Worm (Caenorhabditis elegans) whole organism, young adult: Measurements from ENCODE around the gene F18G5.6.
A peak's percentile ranks its signal among the peaks of the same experiment; 100 is the strongest.

Experiments used
- B0019.2 ChIP-seq: fragments of 200-800 bp; sonication (Bioruptor generic); conservative IDR thresholded peaks from 2 replicates; pipeline ENCODE4 v1.3.6; 2022; ENCODE audit warnings: missing genetic modification reagents, missing genetic modification characterization, missing compliant biosample characterization
- B0035.1 ChIP-seq: sonication (generic microtip); optimal IDR thresholded peaks from 2 replicates; lab custom pipeline; 2016; ENCODE audit warnings: missing genetic modification characterization, mild to moderate bottlenecking, missing compliant biosample characterization, missing genotype, missing genetic modification reagents
- C06A6.2 ChIP-seq: fragments of 200-800 bp; sonication (Bioruptor generic); conservative IDR thresholded peaks from 2 replicates; pipeline ENCODE4 v1.3.6; 2022; ENCODE audit warnings: missing genetic modification characterization, missing compliant biosample characterization
- F22D6.2 ChIP-seq: sonication (generic microtip); optimal IDR thresholded peaks from 2 replicates; lab custom pipeline; 2016; ENCODE audit warnings: mild to moderate bottlenecking, missing genetic modification characterization, missing compliant biosample characterization
- F37B4.10 ChIP-seq: fragments of 200-800 bp; sonication (Bioruptor generic); IDR thresholded peaks from 2 replicates; pipeline ENCODE4 v1.3.6; 2022; ENCODE audit warnings: missing genetic modification characterization, missing compliant biosample characterization
- F39B2.1 ChIP-seq: fragments of 200-800 bp; sonication (Bioruptor generic); IDR thresholded peaks from 2 replicates; pipeline ENCODE4 v1.3.6; 2022; ENCODE audit warnings: missing genetic modification reagents, missing genetic modification characterization, missing compliant biosample characterization
- F52B5.7 ChIP-seq: sonication (generic microtip); optimal IDR thresholded peaks from 2 replicates; lab custom pipeline; 2016; ENCODE audit warnings: mild to moderate bottlenecking, missing genetic modification characterization, missing compliant biosample characterization
- K11D2.4 ChIP-seq: fragments of 200-800 bp; sonication (Bioruptor generic); IDR thresholded peaks from 2 replicates; pipeline ENCODE4 v1.3.6; 2022; ENCODE audit warnings: missing genetic modification reagents, missing genetic modification characterization, missing compliant biosample characterization
- Y79H2A.3 ChIP-seq: fragments of 200-800 bp; sonication (Bioruptor generic); conservative IDR thresholded peaks from 2 replicates; pipeline ENCODE4 v1.3.6; 2022; ENCODE audit warnings: missing genetic modification reagents, missing genetic modification characterization, missing compliant biosample characterization
- akir-1 ChIP-seq: fragments of 200-800 bp; sonication (Bioruptor generic); optimal IDR thresholded peaks from 2 replicates; lab custom pipeline; 2018; ENCODE audit warnings: mild to moderate bottlenecking, missing genetic modification characterization, moderate library complexity, missing compliant biosample characterization
- aptf-2 ChIP-seq: fragments of 200-800 bp; sonication (Bioruptor generic); conservative IDR thresholded peaks from 2 replicates; pipeline ENCODE4 v1.3.6; 2022; ENCODE audit warnings: missing genetic modification reagents, missing genetic modification characterization, missing compliant biosample characterization
- atf-7 ChIP-seq: sonication (generic microtip); optimal IDR thresholded peaks from 2 replicates; lab custom pipeline; 2017; ENCODE audit warnings: mild to moderate bottlenecking, missing genetic modification characterization, missing compliant biosample characterization
- attf-6 ChIP-seq: fragments of 200-800 bp; sonication (Bioruptor generic); IDR thresholded peaks from 2 replicates; pipeline ENCODE4 v1.3.6; 2022; ENCODE audit warnings: missing genetic modification reagents, missing genetic modification characterization, missing compliant biosample characterization
- bed-2 ChIP-seq: fragments of 200-800 bp; sonication (Bioruptor generic); IDR thresholded peaks from 2 replicates; pipeline ENCODE4 v1.3.6; 2022; ENCODE audit warnings: missing genetic modification reagents, missing genetic modification characterization, missing compliant biosample characterization
- ccch-3 ChIP-seq: fragments of 200-800 bp; sonication (Bioruptor generic); optimal IDR thresholded peaks from 2 replicates; lab custom pipeline; 2018; ENCODE audit warnings: mild to moderate bottlenecking, missing genetic modification characterization, missing compliant biosample characterization
- cebp-1 ChIP-seq, 2 experiments: fragments of 200-800 bp in 1 of 2; sonication (Bioruptor generic) in 1 of 2; sonication (generic microtip) in 1 of 2; IDR thresholded peaks in 1 of 2; optimal IDR thresholded peaks in 1 of 2; 2 replicates each; pipeline versions ENCODE4 v1.3.6 to Lab custom; 2017 to 2022; ENCODE audit warnings: missing compliant biosample characterization in 2 of 2, missing genetic modification characterization in 2 of 2, mild to moderate bottlenecking in 1 of 2, missing genetic modification reagents in 1 of 2, moderate library complexity in 1 of 2
- cebp-2 ChIP-seq: fragments of 200-800 bp; sonication (Bioruptor generic); IDR thresholded peaks from 2 replicates; pipeline ENCODE4 v1.3.6; 2022; ENCODE audit warnings: missing genetic modification characterization, missing compliant biosample characterization
- ceh-58 ChIP-seq: fragments of 200-800 bp; sonication (Bioruptor generic); IDR thresholded peaks from 2 replicates; pipeline ENCODE4 v1.3.6; 2022; ENCODE audit warnings: missing genetic modification characterization, missing compliant biosample characterization
- ceh-91 ChIP-seq: fragments of 200-800 bp; sonication (Bioruptor generic); IDR thresholded peaks from 2 replicates; pipeline ENCODE4 v1.3.6; 2022; ENCODE audit warnings: missing genetic modification reagents, missing genetic modification characterization, missing compliant biosample characterization
- egl-18 ChIP-seq: fragments of 200-800 bp; sonication (Bioruptor generic); IDR thresholded peaks from 2 replicates; pipeline ENCODE4 v1.3.6; 2022; ENCODE audit warnings: missing genetic modification reagents, missing genetic modification characterization, missing compliant biosample characterization
- egl-44 ChIP-seq: fragments of 200-800 bp; sonication (Bioruptor generic); IDR thresholded peaks from 2 replicates; pipeline ENCODE4 v1.3.6; 2022; ENCODE audit warnings: missing genetic modification reagents, missing genetic modification characterization, missing compliant biosample characterization
- egrh-3 ChIP-seq: fragments of 200-800 bp; sonication (Bioruptor generic); IDR thresholded peaks from 2 replicates; pipeline ENCODE4 v1.3.6; 2022; ENCODE audit warnings: missing genetic modification reagents, missing genetic modification characterization, missing compliant biosample characterization
- gei-17 ChIP-seq: fragments of 200-800 bp; sonication (Bioruptor generic); optimal IDR thresholded peaks from 2 replicates; lab custom pipeline; 2018; ENCODE audit warnings: mild to moderate bottlenecking, missing genetic modification characterization, missing compliant biosample characterization
- hlh-26 ChIP-seq: fragments of 200-800 bp; sonication (Bioruptor generic); conservative IDR thresholded peaks from 2 replicates; pipeline ENCODE4 v1.3.6; 2022; ENCODE audit warnings: missing genetic modification reagents, missing genetic modification characterization, missing compliant biosample characterization
- hsf-1 ChIP-seq: fragments of 200-800 bp; sonication (Bioruptor generic); IDR thresholded peaks from 2 replicates; pipeline ENCODE4 v1.3.6; 2022; ENCODE audit warnings: missing genetic modification reagents, missing genetic modification characterization, missing compliant biosample characterization
- let-526 ChIP-seq: fragments of 200-800 bp; sonication (Bioruptor generic); IDR thresholded peaks from 2 replicates; pipeline ENCODE4 v1.3.6; 2022; ENCODE audit warnings: missing genetic modification reagents, missing genetic modification characterization, missing compliant biosample characterization
- lin-54 ChIP-seq: fragments of 200-800 bp; sonication (Bioruptor generic); optimal IDR thresholded peaks from 2 replicates; lab custom pipeline; 2018; ENCODE audit warnings: mild to moderate bottlenecking, missing genetic modification characterization, missing compliant biosample characterization
- madf-6 ChIP-seq: fragments of 200-800 bp; sonication (Bioruptor generic); IDR thresholded peaks from 2 replicates; pipeline ENCODE4 v1.3.6; 2022; ENCODE audit warnings: missing genetic modification reagents, missing genetic modification characterization, missing compliant biosample characterization
- madf-8 ChIP-seq: fragments of 200-800 bp; sonication (Bioruptor generic); conservative IDR thresholded peaks from 2 replicates; pipeline ENCODE4 v1.3.6; 2022; ENCODE audit warnings: missing genetic modification reagents, missing genetic modification characterization, missing compliant biosample characterization
- mes-4 ChIP-seq: sonication (generic microtip); optimal IDR thresholded peaks from 2 replicates; lab custom pipeline; 2016; ENCODE audit warnings: missing genotype, missing genetic modification characterization, missing compliant biosample characterization
- nfya-1 ChIP-seq: sonication (generic microtip); optimal IDR thresholded peaks from 2 replicates; lab custom pipeline; 2017; ENCODE audit warnings: antibody characterized with exemption, missing compliant biosample characterization, missing genetic modification characterization, borderline replicate concordance; ENCODE audit not compliant: insufficient read depth
- nhr-27 ChIP-seq: fragments of 200-800 bp; sonication (Bioruptor generic); optimal IDR thresholded peaks from 2 replicates; lab custom pipeline; 2018; ENCODE audit warnings: mild to moderate bottlenecking, missing genetic modification characterization, moderate library complexity, missing compliant biosample characterization
- nhr-80 ChIP-seq: sonication (generic microtip); optimal IDR thresholded peaks from 2 replicates; lab custom pipeline; 2016; ENCODE audit warnings: missing genetic modification characterization, missing compliant biosample characterization
- pbrm-1 ChIP-seq: fragments of 200-800 bp; sonication (Bioruptor generic); IDR thresholded peaks from 2 replicates; pipeline ENCODE4 v1.3.6; 2022; ENCODE audit warnings: missing genetic modification reagents, missing genetic modification characterization, missing compliant biosample characterization
- rec-8 ChIP-seq, 2 experiments: sonication (generic microtip); optimal IDR thresholded peaks; 2 replicates each; lab custom pipeline; 2016; ENCODE audit warnings: mild to moderate bottlenecking in 2 of 2, missing genetic modification characterization in 2 of 2, missing genetic modification reagents in 2 of 2, missing genotype in 2 of 2, missing biosample characterization in 1 of 2, missing compliant biosample characterization in 1 of 2, moderate library complexity in 1 of 2
- sdz-38 ChIP-seq: sonication (generic microtip); optimal IDR thresholded peaks from 2 replicates; lab custom pipeline; 2016; ENCODE audit warnings: missing genotype, missing genetic modification characterization, missing compliant biosample characterization
- snpc-1.1 ChIP-seq: sonication (generic microtip); optimal IDR thresholded peaks from 2 replicates; lab custom pipeline; 2017; ENCODE audit warnings: missing genetic modification characterization, mild to moderate bottlenecking, missing compliant biosample characterization, antibody characterized with exemption, moderate library complexity, missing genotype, missing genetic modification reagents; ENCODE audit not compliant: insufficient read depth
- snpc-3.4 ChIP-seq: sonication (generic microtip); optimal IDR thresholded peaks from 2 replicates; lab custom pipeline; 2017; ENCODE audit warnings: missing genetic modification characterization, mild to moderate bottlenecking, missing compliant biosample characterization, antibody characterized with exemption, moderate library complexity, missing genotype, missing genetic modification reagents
- snpc-4 ChIP-seq, 5 experiments: fragments of 150-350 bp in 1 of 5; sonication (generic microtip) in 4 of 5; optimal IDR thresholded peaks; 2 replicates each; lab custom pipeline; 2014 to 2018; ENCODE audit warnings: missing genetic modification characterization in 5 of 5, missing biosample characterization in 3 of 5, antibody characterized with exemption in 2 of 5, mild to moderate bottlenecking in 2 of 5, missing compliant biosample characterization in 2 of 5, missing genotype in 2 of 5, moderate library complexity in 2 of 5, missing genetic modification reagents in 1 of 5
- somi-1 ChIP-seq: fragments of 200-800 bp; sonication (Bioruptor generic); optimal IDR thresholded peaks from 2 replicates; lab custom pipeline; 2018; ENCODE audit warnings: mild to moderate bottlenecking, missing genetic modification characterization, missing compliant biosample characterization
- sptf-2 ChIP-seq: fragments of 200-800 bp; sonication (Bioruptor generic); optimal IDR thresholded peaks from 2 replicates; lab custom pipeline; 2018; ENCODE audit warnings: mild to moderate bottlenecking, missing genetic modification characterization, missing compliant biosample characterization
- tbp1 ChIP-seq: fragments of 200-800 bp; sonication (Bioruptor generic); optimal IDR thresholded peaks from 2 replicates; lab custom pipeline; 2018; ENCODE audit warnings: mild to moderate bottlenecking, missing genetic modification characterization, missing compliant biosample characterization
- tbx-9 ChIP-seq: sonication (generic microtip); optimal IDR thresholded peaks from 2 replicates; lab custom pipeline; 2016; ENCODE audit warnings: borderline replicate concordance, missing genetic modification characterization, inconsistent platforms, missing compliant biosample characterization
- unc-62 ChIP-seq: fragments of 150-350 bp; optimal IDR thresholded peaks from 2 replicates; lab custom pipeline; 2014; ENCODE audit warnings: missing biosample characterization, missing genetic modification reagents, missing genetic modification characterization
- ztf-22 ChIP-seq: fragments of 200-800 bp; sonication (Bioruptor generic); optimal IDR thresholded peaks from 2 replicates; lab custom pipeline; 2018; ENCODE audit warnings: mild to moderate bottlenecking, missing genetic modification characterization, moderate library complexity, missing compliant biosample characterization
- ztf-26 ChIP-seq: sonication (generic microtip); optimal IDR thresholded peaks from 2 replicates; lab custom pipeline; 2017; ENCODE audit warnings: missing genetic modification characterization, missing compliant biosample characterization
- ztf-3 ChIP-seq: fragments of 200-800 bp; sonication (Bioruptor generic); optimal IDR thresholded peaks from 2 replicates; lab custom pipeline; 2018; ENCODE audit warnings: mild to moderate bottlenecking, missing genetic modification characterization, missing compliant biosample characterization

F18G5.6 gene

DNA sequence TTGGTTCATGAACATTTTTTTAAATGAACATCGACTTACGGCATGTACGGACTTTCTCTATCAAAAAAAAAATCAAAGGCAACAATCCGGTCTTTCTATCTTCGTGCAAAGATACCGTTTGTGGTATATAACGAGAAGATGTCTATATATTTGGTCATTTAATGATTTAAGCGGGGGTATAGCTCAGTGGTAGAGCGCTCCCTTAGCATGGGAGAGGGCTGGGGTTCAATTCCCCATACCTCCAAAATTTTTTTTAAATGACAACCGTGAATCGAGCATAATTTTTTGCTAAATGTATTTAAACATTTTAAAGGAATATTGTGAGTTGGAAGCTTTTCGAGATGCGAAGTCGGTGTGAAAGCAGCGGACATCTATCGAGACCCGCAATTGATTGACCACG, 25.4 kb downstream of the F18G5.6 start (continued):
- peak; percentile 16 for TF ChIP-seq sptf-2 (GFP tag; lab: Kevin White, UChicago)
- no peak for TF ChIP-seq aptf-2 (GFP tag; lab: Robert Waterston, UW)
- TF ChIP-seq cebp-1 (GFP tag; IDR thresholded peaks at IDR 0.05; lab: Robert Waterston, UW): no peak
- TF ChIP-seq cebp-1 (tag; optimal IDR thresholded peaks at IDR 0.05; lab: Kevin White, UChicago): no peak
- TF ChIP-seq atf-7 (tag; lab: Kevin White, UChicago): no peak
- TF ChIP-seq Y79H2A.3 (GFP tag; lab: Robert Waterston, UW): no peak
- no peak for TF ChIP-seq ceh-91 (GFP tag; lab: Robert Waterston, UW)
- TF ChIP-seq ccch-3 (GFP tag; lab: Kevin White, UChicago): no peak
- TF ChIP-seq madf-6: no peak
- peak; percentile 44 for TF ChIP-seq snpc-1.1 (tag; lab: Kevin White, UChicago)
- TF ChIP-seq snpc-3.4: peak; percentile 58
- no peak for TF ChIP-seq ztf-22 (GFP tag; lab: Kevin White, UChicago)
- TF ChIP-seq ztf-3: no peak
- TF ChIP-seq egl-18 (GFP tag; lab: Robert Waterston, UW): no peak
- TF ChIP-seq let-526 (GFP tag; lab: Robert Waterston, UW): no peak
- TF ChIP-seq somi-1 (GFP tag; lab: Kevin White, UChicago): peak; percentile 60
- no peak for TF ChIP-seq egrh-3 (GFP tag; lab: Robert Waterston, UW)
- TF ChIP-seq F22D6.2 (tag; lab: Kevin White, UChicago): no peak
- TF ChIP-seq unc-62 (GFP tag; lab: Kevin White, UChicago): no peak
- TF ChIP-seq ztf-26 (tag; lab: Kevin White, UChicago): no peak
- TF ChIP-seq F39B2.1 (GFP tag; lab: Robert Waterston, UW): no peak
- TF ChIP-seq F52B5.7 (tag; lab: Kevin White, UChicago): peak; percentile 33
- TF ChIP-seq snpc-4 (GFP tag; optimal IDR thresholded peaks at IDR 0.05; lab: Kevin White, UChicago): peak; percentile 49
- no peak for TF ChIP-seq snpc-4 (tag; optimal IDR thresholded peaks at IDR 0.05; lab: Kevin White, UChicago)
- 0 out of 2 replicates have a peak, but pooled peaks have one; percentile 53 for TF ChIP-seq pbrm-1 (GFP tag; lab: Robert Waterston, UW)
- TF ChIP-seq gei-17: no peak
- no peak for TF ChIP-seq C06A6.2
- TF ChIP-seq egl-44: peak; percentile 79
- TF ChIP-seq B0035.1 (tag; lab: Kevin White, UChicago): peak; percentile 36
- no peak for TF ChIP-seq hsf-1 (GFP tag; lab: Robert Waterston, UW)
- TF ChIP-seq akir-1 (GFP tag; lab: Kevin White, UChicago): no peak
- TF ChIP-seq F37B4.10 (GFP tag; lab: Robert Waterston, UW): no peak
- peak; percentile 35 to 63 for TF ChIP-seq rec-8 (tag; optimal IDR thresholded peaks at IDR 0.05; lab: Kevin White, UChicago)
- TF ChIP-seq tbp1 (GFP tag; lab: Kevin White, UChicago): peak; percentile 88
- TF ChIP-seq, all 124 proteins: peak for 45

ce11 chrX:9237708-9238107, 26.4 kb downstream of the F18G5.6 start:
- no peak for TF ChIP-seq bed-2 (GFP tag; lab: Robert Waterston, UW)
- TF ChIP-seq egrh-3 (GFP tag; lab: Robert Waterston, UW): no peak
- no peak for TF ChIP-seq nfya-1 (tag; lab: Kevin White, UChicago)
- TF ChIP-seq tbx-9 (tag; lab: Kevin White, UChicago): peak; percentile 20
- no peak for TF ChIP-seq ceh-58 (GFP tag; lab: Robert Waterston, UW)
- TF ChIP-seq nhr-27 (tag; lab: Kevin White, UChicago): no peak
- TF ChIP-seq B0019.2 (GFP tag; lab: Robert Waterston, UW): no peak
- no peak for TF ChIP-seq cebp-1 (GFP tag; IDR thresholded peaks at IDR 0.05; lab: Robert Waterston, UW)
- TF ChIP-seq cebp-1 (tag; optimal IDR thresholded peaks at IDR 0.05; lab: Kevin White, UChicago): no peak
- TF ChIP-seq rec-8 (tag; optimal IDR thresholded peaks at IDR 0.05; lab: Kevin White, UChicago): peak; percentile 48 to 92
- no peak for TF ChIP-seq nhr-80 (tag; lab: Kevin White, UChicago)
- no peak for TF ChIP-seq cebp-2
- peak; percentile 82 for TF ChIP-seq mes-4 (tag; lab: Kevin White, UChicago)
- peak; percentile 15 for TF ChIP-seq lin-54 (GFP tag; lab: Kevin White, UChicago)
- peak; percentile 61; the same call in 1 of the 2 replicates for TF ChIP-seq attf-6
- no peak for TF ChIP-seq K11D2.4 (GFP tag; lab: Robert Waterston, UW)
- TF ChIP-seq madf-8: no peak
- TF ChIP-seq sdz-38 (tag; lab: Kevin White, UChicago): no peak
- TF ChIP-seq hlh-26 (GFP tag; lab: Robert Waterston, UW): no peak
